Worm (Caenorhabditis elegans): ENCODE results near the gene ins-16.
A peak's percentile ranks its signal among the peaks of the same experiment; 100 is the strongest.

The ins-16 gene

DNA sequence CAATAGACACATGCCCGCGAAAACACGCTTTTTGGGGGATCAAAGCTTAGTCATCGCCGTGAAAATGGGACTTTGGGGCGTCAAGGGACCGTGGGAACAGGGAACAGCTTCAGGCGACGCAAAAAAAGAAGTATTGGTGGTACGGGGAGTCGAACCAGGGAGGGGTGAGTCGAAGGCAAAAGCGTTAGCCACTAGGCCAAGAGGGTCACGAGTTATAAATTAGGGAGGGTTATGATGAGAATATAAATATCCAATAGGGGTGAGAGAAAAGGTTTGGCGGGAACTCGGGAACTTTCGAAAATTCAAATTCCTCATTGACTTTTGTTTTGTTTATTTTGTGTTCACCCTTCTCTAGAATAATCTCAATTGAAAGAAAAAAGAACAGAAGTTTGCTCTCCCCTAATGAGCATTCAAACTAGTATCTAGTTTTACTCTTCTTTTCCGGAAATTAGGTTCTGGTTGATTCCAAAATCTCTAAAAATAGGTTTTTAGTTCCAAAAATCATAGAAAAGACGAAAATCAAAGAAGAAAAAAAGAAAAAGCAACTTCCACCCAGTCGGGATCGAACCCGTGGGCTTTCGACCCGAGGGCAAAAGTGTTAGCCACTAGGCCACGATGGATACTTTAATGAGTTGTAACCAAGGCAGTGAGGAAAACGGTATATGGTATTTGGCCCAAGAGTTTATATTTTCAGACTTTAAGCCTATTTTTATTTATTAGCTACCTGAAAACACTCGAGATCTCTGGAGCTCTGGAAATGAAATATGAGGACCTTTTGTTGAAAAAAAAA lies 29.8 kb downstream of the ins-16 start:
- TF ChIP-seq ces-1 (GFP tag; optimal IDR thresholded peaks at IDR 0.05) (no peak), mep-1 (tag; optimal IDR thresholded peaks at IDR 0.05) (no peak), efl-3 (GFP tag; optimal IDR thresholded peaks at IDR 0.05) (no peak), blmp-1 (tag; optimal IDR thresholded peaks at IDR 0.05) (no peak), irx-1 (tag; optimal IDR thresholded peaks at IDR 0.05) (no peak), grh-1 (GFP tag; IDR thresholded peaks at IDR 0.05) (no peak)

DNA sequence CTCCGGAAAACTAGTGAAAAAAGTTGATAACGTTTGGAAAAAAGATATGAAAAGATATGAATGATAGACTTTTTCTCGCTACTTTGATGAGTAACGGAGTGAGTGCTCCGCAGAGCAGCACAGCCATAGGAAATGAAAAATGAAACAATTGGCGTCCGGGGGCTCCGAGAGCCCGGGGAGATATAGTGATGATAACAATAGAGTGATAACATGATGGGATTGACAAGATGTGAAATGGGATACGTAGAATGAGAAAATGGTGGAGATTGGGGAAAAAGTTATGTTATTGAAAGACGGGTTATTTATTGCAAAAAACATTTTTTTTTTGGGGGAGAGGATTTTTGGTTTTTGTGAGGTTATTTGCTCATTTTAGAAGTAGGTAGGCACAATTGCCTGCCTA lies 33.2 kb downstream of the ins-16 start:
- TF ChIP-seq lin-14 (GFP tag; optimal IDR thresholded peaks at IDR 0.05) (peak; percentile 26), lir-3 (tag; optimal IDR thresholded peaks at IDR 0.05; ENCODE audit: poor library complexity) (no peak), efl-3 (GFP tag; optimal IDR thresholded peaks at IDR 0.05) (no peak), ceh-90 (tag; optimal IDR thresholded peaks at IDR 0.05) (no peak), fkh-10 (GFP tag; optimal IDR thresholded peaks at IDR 0.05) (no peak), sox-4 (tag; optimal IDR thresholded peaks at IDR 0.05) (no peak), lsy-2 (tag; optimal IDR thresholded peaks at IDR 0.05) (peak in 1 of 2 experiments; percentile 9)

DNA sequence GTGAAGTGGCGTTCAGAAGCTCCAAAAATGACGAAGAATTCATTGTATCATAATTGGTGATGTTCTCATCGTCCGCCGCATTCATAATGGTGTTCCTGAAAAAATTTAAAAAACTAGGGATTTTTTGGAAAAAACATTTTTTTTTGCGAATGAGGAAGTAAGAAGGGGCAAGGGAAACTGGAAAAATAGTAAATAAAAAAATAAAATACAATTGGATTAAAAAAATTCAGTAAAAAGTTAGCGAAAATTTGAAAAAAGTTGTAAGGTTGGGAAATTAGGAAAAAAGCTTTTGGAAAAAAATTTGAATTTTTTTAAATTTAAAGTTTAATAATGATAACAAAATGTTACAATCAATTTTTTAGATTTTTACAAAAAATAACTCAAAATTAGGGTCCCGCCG lies 39.3 kb downstream of the ins-16 start, which contains the start of gene ckr-2:
TSS of gene ckr-2 (minus strand) at position 101 of the 400 bp plus-strand sequence.
- TF ChIP-seq isw-1 (GFP tag; IDR thresholded peaks at IDR 0.05) (no peak), lin-15B (tag; optimal IDR thresholded peaks at IDR 0.05) (no peak), swsn-7 (tag; optimal IDR thresholded peaks at IDR 0.05) (no peak), rnt-1 (tag; optimal IDR thresholded peaks at IDR 0.05) (no peak), C04F5.9 (tag; optimal IDR thresholded peaks at IDR 0.05) (no peak), nhr-47 (tag; optimal IDR thresholded peaks at IDR 0.05) (no peak), efl-1 (optimal IDR thresholded peaks at IDR 0.05) (no peak), efl-1 (GFP tag; optimal IDR thresholded peaks at IDR 0.05 in 1 of 2) (no peak), egl-13 (tag; optimal IDR thresholded peaks at IDR 0.05) (no peak), unc-98 (GFP tag; IDR thresholded peaks at IDR 0.05) (no peak), C34B4.2 (tag; optimal IDR thresholded peaks at IDR 0.05) (no peak), zag-1 (tag; optimal IDR thresholded peaks at IDR 0.05) (no peak), lin-14 (GFP tag; optimal IDR thresholded peaks at IDR 0.05) (no peak), pax-3 (tag; optimal IDR thresholded peaks at IDR 0.05) (no peak), unc-86 (tag; optimal IDR thresholded peaks at IDR 0.05) (no peak), snu-23 (GFP tag; optimal IDR thresholded peaks at IDR 0.05) (no peak), ama-1 (optimal IDR thresholded peaks at IDR 0.05) (no peak), grh-1 (GFP tag; IDR thresholded peaks at IDR 0.05) (no peak), lir-3 (tag; optimal IDR thresholded peaks at IDR 0.05; ENCODE audit: poor library complexity) (no peak), jun-1 (tag; optimal IDR thresholded peaks at IDR 0.05) (no peak), fkh-10 (GFP tag; optimal IDR thresholded peaks at IDR 0.05) (no peak)

DNA sequence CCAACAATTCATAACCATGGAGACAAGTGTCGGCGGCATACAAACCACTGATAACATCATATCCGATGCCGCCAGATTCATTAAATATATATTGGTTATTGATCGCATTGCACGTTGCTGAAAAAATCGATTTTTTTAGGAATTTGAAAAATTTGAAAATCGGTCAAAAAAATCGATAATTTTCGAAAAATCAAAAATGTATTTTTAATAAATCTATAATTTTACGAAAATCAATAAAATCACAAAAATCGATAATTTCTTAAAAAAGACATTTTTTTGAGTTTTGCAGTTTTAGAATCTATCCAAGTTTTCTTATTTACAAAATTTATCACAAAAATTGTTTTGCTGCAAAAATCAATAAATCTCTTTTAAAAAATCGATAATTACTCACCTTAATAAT lies 45.3 kb downstream of the ins-16 start:
- no peak for TF ChIP-seq nhr-20 (tag; optimal IDR thresholded peaks at IDR 0.05)
- no peak for TF ChIP-seq ceh-90 (tag; optimal IDR thresholded peaks at IDR 0.05)
- no peak for TF ChIP-seq fkh-8 (tag; optimal IDR thresholded peaks at IDR 0.05)
- TF ChIP-seq nhr-90 (tag; optimal IDR thresholded peaks at IDR 0.05; ENCODE audit: poor library complexity): no peak
- TF ChIP-seq zag-1 (tag; optimal IDR thresholded peaks at IDR 0.05): no peak
- TF ChIP-seq nhr-47 (tag; optimal IDR thresholded peaks at IDR 0.05): no peak
- no peak for TF ChIP-seq tbx-2 (tag; optimal IDR thresholded peaks at IDR 0.05)
- no peak for TF ChIP-seq egl-27 (tag; optimal IDR thresholded peaks at IDR 0.05)
- no peak for TF ChIP-seq C04F5.9 (tag; optimal IDR thresholded peaks at IDR 0.05)
- TF ChIP-seq aly-2 (tag; optimal IDR thresholded peaks at IDR 0.05): no peak
- TF ChIP-seq unc-86 (tag; optimal IDR thresholded peaks at IDR 0.05): no peak
- TF ChIP-seq nhr-28 (tag; optimal IDR thresholded peaks at IDR 0.05): no peak
- no peak for TF ChIP-seq mef-2 (tag; optimal IDR thresholded peaks at IDR 0.05)
- TF ChIP-seq ztf-11 (tag; optimal IDR thresholded peaks at IDR 0.05): no peak

Measured in whole organism, L1 larva.